Fruit fly (Drosophila melanogaster): Measurements from ENCODE around the gene Btnd.
A peak's percentile ranks its signal among the peaks of the same experiment; 100 is the strongest.

dm6 chrX:6263614-6264130 is 44.5 kb upstream of the Btnd start:
- peak; percentile 57 for TF ChIP-seq CG8301 (tag; optimal IDR thresholded peaks at IDR 0.05)
- TF ChIP-seq rn (GFP tag; IDR thresholded peaks at IDR 0.05) = 0 out of 2 replicates have a peak, but pooled peaks have one; percentile 15
- TF ChIP-seq Snoo (tag; optimal IDR thresholded peaks at IDR 0.05) = no peak
- TF ChIP-seq CG12605 (GFP tag; IDR thresholded peaks at IDR 0.05) = no peak
- no peak for TF ChIP-seq Pif1B (GFP tag; optimal IDR thresholded peaks at IDR 0.05)
- TF ChIP-seq EcR (GFP tag; optimal IDR thresholded peaks at IDR 0.05) = no peak
- no peak for TF ChIP-seq CG13204 (GFP tag; optimal IDR thresholded peaks at IDR 0.05)
- TF ChIP-seq CG8159 (tag; optimal IDR thresholded peaks at IDR 0.05) = peak; percentile 32
- TF ChIP-seq gl (tag; optimal IDR thresholded peaks at IDR 0.05) = no peak
- no peak for TF ChIP-seq CG14655 (GFP tag; optimal IDR thresholded peaks at IDR 0.05)
- peak; percentile 25; the same call in 1 of the 2 replicates for TF ChIP-seq Ets98B (GFP tag; IDR thresholded peaks at IDR 0.05)
- TF ChIP-seq CG15710 (tag; optimal IDR thresholded peaks at IDR 0.05) = peak; percentile 32
- TF ChIP-seq CG9948 (tag; optimal IDR thresholded peaks at IDR 0.05) = peak; percentile 39
- peak; percentile 69 for TF ChIP-seq CG32121 (GFP tag; IDR thresholded peaks at IDR 0.05)

Data from whole organism, pupa.